Worm (Caenorhabditis elegans) whole organism, mixed stage, embryonic: ENCODE data around the gene col-156.

Experiments used
- M03D4.4 ChIP-seq: sonication (generic microtip); optimal IDR thresholded peaks from 2 replicates; lab custom pipeline; 2017; ENCODE audit warnings: mild to moderate bottlenecking, missing genetic modification characterization, missing compliant biosample characterization
- bed-3 ChIP-seq: fragments of 200-800 bp; sonication (Bioruptor generic); optimal IDR thresholded peaks from 3 replicates; lab custom pipeline; 2018; ENCODE audit warnings: mild to moderate bottlenecking, missing genetic modification characterization, moderate library complexity, missing compliant biosample characterization
- ceh-39 ChIP-seq: fragments of 150-350 bp; optimal IDR thresholded peaks from 2 replicates; lab custom pipeline; 2014; ENCODE audit warnings: missing biosample characterization, missing genetic modification characterization
- ceh-43 ChIP-seq: fragments of 200-800 bp; sonication (Bioruptor generic); optimal IDR thresholded peaks from 2 replicates; lab custom pipeline; 2018; ENCODE audit warnings: mild to moderate bottlenecking, missing genetic modification characterization, moderate library complexity, missing compliant biosample characterization
- ceh-83 ChIP-seq: fragments of 200-800 bp; sonication (Bioruptor generic); optimal IDR thresholded peaks from 2 replicates; lab custom pipeline; 2018; ENCODE audit warnings: mild to moderate bottlenecking, missing genetic modification characterization, missing compliant biosample characterization
- ces-1 ChIP-seq: fragments of 150-350 bp; optimal IDR thresholded peaks from 2 replicates; lab custom pipeline; 2014; ENCODE audit warnings: missing biosample characterization, missing genetic modification reagents, missing genetic modification characterization
- cnd-1 ChIP-seq: fragments of 200-800 bp; sonication (Bioruptor generic); optimal IDR thresholded peaks from 2 replicates; lab custom pipeline; 2018; ENCODE audit warnings: mild to moderate bottlenecking, missing genetic modification characterization, missing compliant biosample characterization
- drap-1 ChIP-seq: fragments of 200-800 bp; sonication (Bioruptor generic); optimal IDR thresholded peaks from 3 replicates; lab custom pipeline; 2018; ENCODE audit warnings: mild to moderate bottlenecking, missing genetic modification characterization, missing compliant biosample characterization
- elt-1 ChIP-seq: sonication (generic microtip); optimal IDR thresholded peaks from 2 replicates; lab custom pipeline; 2017; ENCODE audit warnings: missing genetic modification characterization, mild to moderate bottlenecking, missing compliant biosample characterization, antibody characterized with exemption, moderate library complexity, borderline replicate concordance; ENCODE audit not compliant: insufficient read depth
- elt-3 ChIP-seq: fragments of 150-350 bp; optimal IDR thresholded peaks from 2 replicates; lab custom pipeline; 2014; ENCODE audit warnings: missing biosample characterization, missing genetic modification characterization
- flh-1 ChIP-seq: fragments of 200-800 bp; sonication (Bioruptor generic); optimal IDR thresholded peaks from 2 replicates; lab custom pipeline; 2018; ENCODE audit warnings: mild to moderate bottlenecking, missing genetic modification characterization, moderate library complexity, missing compliant biosample characterization
- ham-2 ChIP-seq: fragments of 200-800 bp; sonication (Bioruptor generic); optimal IDR thresholded peaks from 2 replicates; lab custom pipeline; 2018; ENCODE audit warnings: mild to moderate bottlenecking, missing genetic modification characterization, missing compliant biosample characterization
- hlh-1 ChIP-seq: fragments of 150-350 bp; optimal IDR thresholded peaks from 2 replicates; lab custom pipeline; 2014; ENCODE audit warnings: missing biosample characterization, missing genetic modification reagents, missing genetic modification characterization
- lin-13 ChIP-seq: fragments of 150-350 bp; optimal IDR thresholded peaks from 2 replicates; lab custom pipeline; 2014; ENCODE audit warnings: missing biosample characterization, missing genetic modification characterization
- lin-32 ChIP-seq: fragments of 200-800 bp; sonication (Bioruptor generic); optimal IDR thresholded peaks from 2 replicates; lab custom pipeline; 2018; ENCODE audit warnings: mild to moderate bottlenecking, missing genetic modification characterization, missing compliant biosample characterization
- lsy-2 ChIP-seq: fragments of 150-350 bp; optimal IDR thresholded peaks from 2 replicates; lab custom pipeline; 2014; ENCODE audit warnings: missing biosample characterization, missing genetic modification characterization
- mab-5 ChIP-seq: fragments of 150-350 bp; optimal IDR thresholded peaks from 2 replicates; lab custom pipeline; 2014; ENCODE audit warnings: missing biosample characterization, missing genetic modification characterization
- mls-2 ChIP-seq: sonication (generic microtip); optimal IDR thresholded peaks from 2 replicates; lab custom pipeline; 2016; ENCODE audit warnings: mild to moderate bottlenecking, missing genetic modification characterization, moderate library complexity, missing compliant biosample characterization
- nhr-12 ChIP-seq: fragments of 150-350 bp; optimal IDR thresholded peaks from 2 replicates; lab custom pipeline; 2014; ENCODE audit warnings: missing biosample characterization, missing genetic modification characterization
- nhr-2 ChIP-seq: fragments of 150-350 bp; optimal IDR thresholded peaks from 2 replicates; lab custom pipeline; 2014; ENCODE audit warnings: missing biosample characterization, missing genetic modification characterization
- nhr-237 ChIP-seq: fragments of 150-350 bp; optimal IDR thresholded peaks from 2 replicates; lab custom pipeline; 2014; ENCODE audit warnings: missing biosample characterization, missing genetic modification characterization
- nhr-28 ChIP-seq: fragments of 150-350 bp; optimal IDR thresholded peaks from 2 replicates; lab custom pipeline; 2014; ENCODE audit warnings: missing biosample characterization, missing genetic modification characterization
- nhr-76 ChIP-seq: sonication (generic microtip); optimal IDR thresholded peaks from 2 replicates; lab custom pipeline; 2017; ENCODE audit warnings: missing biosample characterization, missing genetic modification characterization
- pha-4 ChIP-seq: fragments of 150-350 bp; optimal IDR thresholded peaks from 2 replicates; lab custom pipeline; 2018; ENCODE audit warnings: missing biosample characterization, missing genetic modification reagents, missing genetic modification characterization
- sem-2 ChIP-seq: fragments of 200-800 bp; sonication (Bioruptor generic); optimal IDR thresholded peaks from 2 replicates; lab custom pipeline; 2018; ENCODE audit warnings: mild to moderate bottlenecking, missing genetic modification characterization, missing compliant biosample characterization
- sptf-1 ChIP-seq: sonication (generic microtip); optimal IDR thresholded peaks from 2 replicates; lab custom pipeline; 2017; ENCODE audit warnings: mild to moderate bottlenecking, missing genetic modification characterization, moderate library complexity, missing compliant biosample characterization
- unc-120 ChIP-seq: sonication (generic microtip); optimal IDR thresholded peaks from 2 replicates; lab custom pipeline; 2017; ENCODE audit warnings: missing genetic modification characterization, missing compliant biosample characterization; ENCODE audit not compliant: poor library complexity, severe bottlenecking
- unc-39 ChIP-seq: fragments of 150-350 bp; optimal IDR thresholded peaks from 2 replicates; lab custom pipeline; 2014; ENCODE audit warnings: missing biosample characterization, missing genetic modification characterization
- unc-62 ChIP-seq: fragments of 150-350 bp; optimal IDR thresholded peaks from 2 replicates; lab custom pipeline; 2014; ENCODE audit warnings: missing biosample characterization, missing genetic modification reagents, missing genetic modification characterization
- zip-8 ChIP-seq: fragments of 150-350 bp; optimal IDR thresholded peaks from 2 replicates; lab custom pipeline; 2014; ENCODE audit warnings: missing biosample characterization, missing genetic modification characterization

col-156 gene

ce11 chrV:11470210-11470713 lies 20.1 kb upstream of the col-156 start, which contains the start of gene aat-6:
TSS of gene aat-6 (minus strand) at chrV:11470663.
- TF ChIP-seq nhr-12 (tag; lab: Kevin White, UChicago): no peak
- TF ChIP-seq nhr-76 (tag; lab: Kevin White, UChicago): no peak
- no peak for TF ChIP-seq M03D4.4 (tag; lab: Kevin White, UChicago)
- TF ChIP-seq elt-3 (tag; lab: Kevin White, UChicago): no peak
- TF ChIP-seq unc-62: no peak
- TF ChIP-seq unc-120 (tag; lab: Kevin White, UChicago): no peak
- TF ChIP-seq ceh-39 (tag; lab: Kevin White, UChicago): no peak

ce11 chrV:11462963-11463453 lies 12.9 kb upstream of the col-156 start, which contains the start of gene zipt-16:
TSS of gene zipt-16 (plus strand) at chrV:11463013.
- no peak for TF ChIP-seq ham-2 (GFP tag; lab: Kevin White, UChicago)
- TF ChIP-seq unc-120 (tag; lab: Kevin White, UChicago): no peak
- no peak for TF ChIP-seq nhr-28 (tag; lab: Kevin White, UChicago)
- TF ChIP-seq unc-62: no peak
- no peak for TF ChIP-seq M03D4.4 (tag; lab: Kevin White, UChicago)
- no peak for TF ChIP-seq mab-5 (tag; lab: Kevin White, UChicago)
- no peak for TF ChIP-seq hlh-1
- TF ChIP-seq lin-13 (tag; lab: Kevin White, UChicago): no peak
- TF ChIP-seq elt-1 (tag; lab: Kevin White, UChicago): no peak

- no peak for TF ChIP-seq zip-8 (tag; lab: Kevin White, UChicago)
- no peak for TF ChIP-seq nhr-76 (tag; lab: Kevin White, UChicago)
- TF ChIP-seq, all 35 proteins: peak for 0
Observed at ce11 chrV:11459255-11459654, 9.1 kb upstream of the col-156 start, which contains the start of gene T11F9.1. TSS of gene T11F9.1 (plus strand) at chrV:11459555.

- TF ChIP-seq ces-1 (peak; percentile 54), nhr-2 (tag; lab: Kevin White, UChicago) (no peak)
Observed at ce11 chrV:11454917-11455316, 4.8 kb upstream of the col-156 start.

- TF ChIP-seq ces-1 (no peak), unc-120 (tag; lab: Kevin White, UChicago) (no peak), bed-3 (GFP tag; lab: Kevin White, UChicago) (no peak), nhr-76 (tag; lab: Kevin White, UChicago) (no peak), elt-1 (tag; lab: Kevin White, UChicago) (no peak), flh-1 (no peak), sptf-1 (tag; lab: Kevin White, UChicago) (no peak), sem-2 (no peak)
Observed at ce11 chrV:11449404-11449803, 753 bp downstream of the col-156 start.

ce11 chrV:11446297-11446696 lies 3.9 kb downstream of the col-156 start, which contains the start of gene mig-17:
TSS of gene mig-17 (plus strand) at chrV:11446685.
- TF ChIP-seq unc-62 (peak; percentile 12), hlh-1 (peak; percentile 91), ceh-43 (GFP tag; lab: Kevin White, UChicago) (no peak), ces-1 (peak; percentile 94)

ce11 chrV:11445375-11445774 lies 4.8 kb downstream of the col-156 start:
- TF ChIP-seq nhr-76 (tag; lab: Kevin White, UChicago) (no peak), ceh-39 (tag; lab: Kevin White, UChicago) (no peak), lin-13 (tag; lab: Kevin White, UChicago) (no peak), unc-120 (tag; lab: Kevin White, UChicago) (no peak), drap-1 (GFP tag; lab: Kevin White, UChicago) (peak; percentile 12), ces-1 (peak; percentile 44), unc-39 (tag; lab: Kevin White, UChicago) (no peak), bed-3 (GFP tag; lab: Kevin White, UChicago) (no peak), nhr-28 (tag; lab: Kevin White, UChicago) (no peak), pha-4 (no peak), elt-3 (tag; lab: Kevin White, UChicago) (no peak), ceh-43 (GFP tag; lab: Kevin White, UChicago) (no peak), cnd-1 (tag; lab: Kevin White, UChicago) (no peak), lsy-2 (tag; lab: Kevin White, UChicago) (no peak), ham-2 (GFP tag; lab: Kevin White, UChicago) (no peak), flh-1 (no peak), ceh-83 (GFP tag; lab: Kevin White, UChicago) (no peak), lin-32 (no peak), sem-2 (no peak), nhr-237 (tag; lab: Kevin White, UChicago) (no peak), mls-2 (peak; percentile 4), sptf-1 (tag; lab: Kevin White, UChicago) (no peak), nhr-2 (tag; lab: Kevin White, UChicago) (no peak), hlh-1 (no peak), M03D4.4 (tag; lab: Kevin White, UChicago) (peak; percentile 4), zip-8 (tag; lab: Kevin White, UChicago) (no peak)
